Fruit fly (Drosophila melanogaster) whole organism, prepupa: Measurements from ENCODE around the gene Cpr23B.

Experiments
- Blimp-1 ChIP-seq: fragments of 200-800 bp; sonication (Bioruptor generic); optimal IDR thresholded peaks from 3 replicates; lab custom pipeline; 2017; ENCODE audit warnings: missing biosample characterization, missing genetic modification characterization, mild to moderate bottlenecking, moderate library complexity, missing genetic modification reagents
- CG10631 ChIP-seq: fragments of 200-800 bp; sonication (Bioruptor generic); optimal IDR thresholded peaks from 2 replicates; lab custom pipeline; 2016; ENCODE audit warnings: missing biosample characterization, missing genetic modification characterization
- CG11294 ChIP-seq: fragments of 200-800 bp; sonication (Bioruptor generic); IDR thresholded peaks from 2 replicates; pipeline ENCODE4 v1.3.6; 2022; ENCODE audit warnings: missing biosample characterization, missing genetic modification characterization
- CG11762 ChIP-seq: fragments of 200-800 bp; sonication (Bioruptor generic); optimal IDR thresholded peaks from 3 replicates; lab custom pipeline; 2016; ENCODE audit warnings: missing biosample characterization, missing genetic modification characterization; ENCODE audit not compliant: insufficient read depth
- CG11902 ChIP-seq: fragments of 200-800 bp; sonication (Bioruptor generic); optimal IDR thresholded peaks from 3 replicates; lab custom pipeline; 2016; ENCODE audit warnings: missing biosample characterization, missing genetic modification characterization
- CG15336 ChIP-seq: fragments of 200-800 bp; sonication (Bioruptor generic); IDR thresholded peaks from 2 replicates; pipeline ENCODE4 v1.3.6; 2022; ENCODE audit warnings: missing biosample characterization, missing genetic modification characterization
- CG1621 ChIP-seq: fragments of 200-800 bp; sonication (Bioruptor generic); optimal IDR thresholded peaks from 3 replicates; lab custom pipeline; 2018; ENCODE audit warnings: missing biosample characterization, mild to moderate bottlenecking, missing genetic modification characterization
- CG3032 ChIP-seq: fragments of 200-800 bp; optimal IDR thresholded peaks from 2 replicates; lab custom pipeline; 2019; ENCODE audit warnings: missing biosample characterization, mild to moderate bottlenecking, missing genetic modification characterization, moderate library complexity
- CG31627 ChIP-seq: fragments of 200-800 bp; sonication (Bioruptor generic); optimal IDR thresholded peaks from 3 replicates; lab custom pipeline; 2016; ENCODE audit warnings: missing biosample characterization, missing genetic modification characterization
- CG32006 ChIP-seq: fragments of 200-800 bp; sonication (Bioruptor generic); optimal IDR thresholded peaks from 3 replicates; lab custom pipeline; 2017; ENCODE audit warnings: missing biosample characterization, mild to moderate bottlenecking, missing genetic modification characterization
- CG34406 ChIP-seq: fragments of 200-800 bp; sonication (Bioruptor generic); optimal IDR thresholded peaks from 3 replicates; lab custom pipeline; 2016; ENCODE audit warnings: missing biosample characterization, missing genetic modification characterization
- CG4318 ChIP-seq: fragments of 200-800 bp; sonication (Bioruptor generic); optimal IDR thresholded peaks from 3 replicates; lab custom pipeline; 2017; ENCODE audit warnings: missing biosample characterization, mild to moderate bottlenecking, missing genetic modification characterization
- CG6163 ChIP-seq: fragments of 200-800 bp; sonication (Bioruptor generic); IDR thresholded peaks from 3 replicates; pipeline ENCODE4 v1.3.6; 2022; ENCODE audit warnings: missing biosample characterization, missing genetic modification characterization
- CG6276 ChIP-seq: fragments of 200-800 bp; sonication (Bioruptor generic); optimal IDR thresholded peaks from 2 replicates; lab custom pipeline; 2017; ENCODE audit warnings: missing biosample characterization, mild to moderate bottlenecking, missing genetic modification characterization
- CG6792 ChIP-seq: fragments of 200-800 bp; sonication (Bioruptor generic); optimal IDR thresholded peaks from 3 replicates; lab custom pipeline; 2016; ENCODE audit warnings: missing biosample characterization, missing genetic modification characterization
- CG6808 ChIP-seq: fragments of 200-800 bp; sonication (Bioruptor generic); optimal IDR thresholded peaks from 3 replicates; lab custom pipeline; 2017; ENCODE audit warnings: missing biosample characterization, missing genetic modification characterization, mild to moderate bottlenecking, moderate library complexity, missing genetic modification reagents
- CG6854 ChIP-seq: fragments of 200-800 bp; sonication (Bioruptor generic); optimal IDR thresholded peaks from 2 replicates; lab custom pipeline; 2017; ENCODE audit warnings: missing biosample characterization, mild to moderate bottlenecking, missing genetic modification characterization
- CG7368 ChIP-seq: fragments of 200-800 bp; sonication (Bioruptor generic); optimal IDR thresholded peaks from 3 replicates; lab custom pipeline; 2016; ENCODE audit warnings: missing biosample characterization, missing genetic modification characterization
- CG8119 ChIP-seq: fragments of 200-800 bp; sonication (Bioruptor generic); IDR thresholded peaks from 3 replicates; pipeline ENCODE4 v1.3.6; 2022; ENCODE audit warnings: missing biosample characterization, missing genetic modification characterization
- CG8319 ChIP-seq: fragments of 200-800 bp; sonication (Bioruptor generic); optimal IDR thresholded peaks from 3 replicates; lab custom pipeline; 2016; ENCODE audit warnings: missing biosample characterization, missing genetic modification characterization
- CG8632 ChIP-seq: fragments of 200-800 bp; sonication (Bioruptor generic); optimal IDR thresholded peaks from 3 replicates; lab custom pipeline; 2016; ENCODE audit warnings: missing biosample characterization, missing genetic modification characterization
- CG9139 ChIP-seq: fragments of 200-800 bp; sonication (Bioruptor generic); optimal IDR thresholded peaks from 3 replicates; lab custom pipeline; 2017; ENCODE audit warnings: missing biosample characterization, mild to moderate bottlenecking, missing genetic modification characterization
- Eip75B ChIP-seq: fragments of 200-800 bp; sonication (Bioruptor generic); optimal IDR thresholded peaks from 3 replicates; lab custom pipeline; 2016; ENCODE audit warnings: missing biosample characterization, missing genetic modification characterization
- Eip78C ChIP-seq: fragments of 200-800 bp; sonication (Bioruptor generic); peaks from one replicate; lab custom pipeline; 2016; ENCODE audit warnings: missing biosample characterization, missing genetic modification characterization
- Eip93F ChIP-seq: fragments of 200-800 bp; sonication (Bioruptor generic); optimal IDR thresholded peaks from 2 replicates; lab custom pipeline; 2016; ENCODE audit warnings: missing biosample characterization, mild to moderate bottlenecking, missing genetic modification characterization
- Ets21C ChIP-seq: fragments of 200-800 bp; sonication (Bioruptor generic); optimal IDR thresholded peaks from 3 replicates; lab custom pipeline; 2016; ENCODE audit warnings: missing biosample characterization, missing genetic modification characterization
- Ets96B ChIP-seq: fragments of 200-800 bp; optimal IDR thresholded peaks from 2 replicates; lab custom pipeline; 2019; ENCODE audit warnings: missing biosample characterization, mild to moderate bottlenecking, missing genetic modification characterization, moderate library complexity
- Gug ChIP-seq: fragments of 200-800 bp; sonication (Bioruptor generic); IDR thresholded peaks from 2 replicates; pipeline ENCODE4 v1.3.6; 2022; ENCODE audit warnings: missing biosample characterization, missing genetic modification characterization
- Hr38 ChIP-seq: sonication (Bioruptor generic); optimal IDR thresholded peaks from 2 replicates; lab custom pipeline; 2016; ENCODE audit warnings: missing biosample characterization, missing genetic modification characterization
- Hr39 ChIP-seq: fragments of 200-800 bp; sonication (Bioruptor generic); optimal IDR thresholded peaks from 2 replicates; lab custom pipeline; 2016; ENCODE audit warnings: missing biosample characterization, missing genetic modification characterization
- Lpt ChIP-seq: fragments of 200-800 bp; sonication (Bioruptor generic); optimal IDR thresholded peaks from 3 replicates; lab custom pipeline; 2016; ENCODE audit warnings: missing biosample characterization, missing genetic modification characterization
- Met ChIP-seq: fragments of 200-800 bp; sonication (Bioruptor generic); optimal IDR thresholded peaks from 3 replicates; lab custom pipeline; 2016; ENCODE audit warnings: missing biosample characterization, missing genetic modification characterization
- OdsH ChIP-seq: fragments of 200-800 bp; sonication (Bioruptor generic); optimal IDR thresholded peaks from 3 replicates; lab custom pipeline; 2016; ENCODE audit warnings: missing biosample characterization, missing genetic modification characterization
- Sox102F ChIP-seq: fragments of 200-800 bp; sonication (Bioruptor generic); optimal IDR thresholded peaks from 2 replicates; lab custom pipeline; 2016; ENCODE audit warnings: missing biosample characterization, mild to moderate bottlenecking, missing genetic modification characterization
- Sox14 ChIP-seq: fragments of 200-800 bp; sonication (Bioruptor generic); optimal IDR thresholded peaks from 3 replicates; lab custom pipeline; 2016; ENCODE audit warnings: missing biosample characterization, missing genetic modification characterization
- Sox15 ChIP-seq: fragments of 200-800 bp; sonication (Bioruptor generic); optimal IDR thresholded peaks from 3 replicates; lab custom pipeline; 2016; ENCODE audit warnings: missing biosample characterization, missing genetic modification characterization
- cyc ChIP-seq: fragments of 200-800 bp; sonication (Bioruptor generic); optimal IDR thresholded peaks from 3 replicates; lab custom pipeline; 2016; ENCODE audit warnings: missing biosample characterization, missing genetic modification characterization
- dac ChIP-seq: fragments of 200-800 bp; sonication (Bioruptor generic); optimal IDR thresholded peaks from 2 replicates; lab custom pipeline; 2017; ENCODE audit warnings: missing biosample characterization, mild to moderate bottlenecking, missing genetic modification characterization
- dsx ChIP-seq: fragments of 200-800 bp; optimal IDR thresholded peaks from 3 replicates; lab custom pipeline; 2019; ENCODE audit warnings: missing biosample characterization, mild to moderate bottlenecking, missing genetic modification characterization, moderate library complexity; ENCODE audit not compliant: poor library complexity, severe bottlenecking
- eg ChIP-seq: fragments of 200-800 bp; sonication (Bioruptor generic); IDR thresholded peaks from 3 replicates; pipeline ENCODE4 v1.3.6; 2022; ENCODE audit warnings: missing biosample characterization, missing genetic modification characterization
- esn ChIP-seq: fragments of 200-800 bp; sonication (Bioruptor generic); optimal IDR thresholded peaks from 2 replicates; lab custom pipeline; 2016; ENCODE audit warnings: missing biosample characterization, mild to moderate bottlenecking, missing genetic modification characterization, moderate library complexity
- fd59A ChIP-seq: fragments of 200-800 bp; sonication (Bioruptor generic); optimal IDR thresholded peaks from 2 replicates; lab custom pipeline; 2017; ENCODE audit warnings: missing biosample characterization, mild to moderate bottlenecking, missing genetic modification characterization, missing genetic modification reagents
- fkh ChIP-seq: fragments of 200-800 bp; sonication (Bioruptor generic); optimal IDR thresholded peaks from 3 replicates; lab custom pipeline; 2017; ENCODE audit warnings: missing biosample characterization, mild to moderate bottlenecking, missing genetic modification characterization, moderate library complexity
- lz ChIP-seq: fragments of 200-800 bp; sonication (Bioruptor generic); optimal IDR thresholded peaks from 3 replicates; lab custom pipeline; 2016; ENCODE audit warnings: missing biosample characterization, missing genetic modification characterization
- net ChIP-seq: fragments of 200-800 bp; sonication (Bioruptor generic); optimal IDR thresholded peaks from 3 replicates; lab custom pipeline; 2016; ENCODE audit warnings: missing biosample characterization, missing genetic modification characterization
- pdm3 ChIP-seq: fragments of 200-800 bp; sonication (Bioruptor generic); optimal IDR thresholded peaks from 3 replicates; lab custom pipeline; 2016; ENCODE audit warnings: missing biosample characterization, missing genetic modification characterization
- salr ChIP-seq, 2 experiments: fragments of 200-800 bp; sonication (Bioruptor generic); optimal IDR thresholded peaks; 3 replicates each; lab custom pipeline; 2016 to 2018; ENCODE audit warnings: missing biosample characterization in 2 of 2, missing genetic modification characterization in 2 of 2, mild to moderate bottlenecking in 1 of 2
- spab ChIP-seq: fragments of 200-800 bp; sonication (Bioruptor generic); optimal IDR thresholded peaks from 2 replicates; lab custom pipeline; 2017; ENCODE audit warnings: missing biosample characterization, mild to moderate bottlenecking, missing genetic modification characterization, missing genetic modification reagents
- ss ChIP-seq, 2 experiments: fragments of 200-800 bp; sonication (Bioruptor generic); optimal IDR thresholded peaks; 2 replicates in 1 of 2; 3 replicates in 1 of 2; lab custom pipeline; 2017 to 2018; ENCODE audit warnings: mild to moderate bottlenecking in 2 of 2, missing biosample characterization in 2 of 2, missing genetic modification characterization in 2 of 2, moderate library complexity in 1 of 2
- svp ChIP-seq: fragments of 200-800 bp; sonication (Bioruptor generic); peaks from one replicate; lab custom pipeline; 2016; ENCODE audit warnings: missing biosample characterization, missing genetic modification characterization
- topi ChIP-seq: fragments of 200-800 bp; sonication (Bioruptor generic); optimal IDR thresholded peaks from 3 replicates; lab custom pipeline; 2016; ENCODE audit warnings: missing biosample characterization, missing genetic modification characterization
- vri ChIP-seq: fragments of 200-800 bp; sonication (Bioruptor generic); optimal IDR thresholded peaks from 3 replicates; lab custom pipeline; 2016; ENCODE audit warnings: missing biosample characterization, mild to moderate bottlenecking, missing genetic modification characterization

The Cpr23B gene

dm6 chr2L:2830341-2830800 lies 7.8 kb upstream of the Cpr23B start:
- TF ChIP-seq CG6854 (GFP tag; lab: Kevin White, UChicago) (peak; percentile 84), eg (peak; percentile 81), Ets21C (GFP tag; lab: Kevin White, UChicago) (peak; percentile 71), Hr38 (GFP tag; lab: Kevin White, UChicago) (no peak), CG8319 (GFP tag; lab: Kevin White, UChicago) (peak; percentile 81), spab (GFP tag; lab: Kevin White, UChicago) (peak; percentile 97), lz (GFP tag; lab: Kevin White, UChicago) (peak; percentile 92), svp (GFP tag; lab: Kevin White, UChicago) (peak; percentile 93), pdm3 (GFP tag; lab: Kevin White, UChicago) (peak; percentile 89), CG11762 (GFP tag; lab: Kevin White, UChicago) (peak; percentile 92), ss (GFP tag; optimal IDR thresholded peaks at IDR 0.05; lab: Kevin White, UChicago) (peak; percentile 95 to 96), Hr39 (peak; percentile 85), esn (peak; percentile 96), CG8632 (GFP tag; lab: Kevin White, UChicago) (peak; percentile 93), CG3032 (tag; lab: Kevin White, UChicago) (peak; percentile 95), CG1621 (tag; lab: Kevin White, UChicago) (peak; percentile 53), CG6276 (GFP tag; lab: Kevin White, UChicago) (peak; percentile 96), CG6792 (GFP tag; lab: Kevin White, UChicago) (peak; percentile 93), CG31627 (peak; percentile 85), cyc (GFP tag; lab: Kevin White, UChicago) (peak; percentile 83), OdsH (GFP tag; lab: Kevin White, UChicago) (peak; percentile 95), Ets96B (tag; lab: Kevin White, UChicago) (peak; percentile 91), Sox15 (GFP tag; lab: Kevin White, UChicago) (peak; percentile 88), CG32006 (peak; percentile 98), Eip93F (GFP tag; lab: Kevin White, UChicago) (peak; percentile 84), dsx (GFP tag; lab: Kevin White, UChicago) (peak; percentile 89), topi (peak; percentile 91), CG4318 (GFP tag; lab: Kevin White, UChicago) (peak; percentile 95), Eip75B (GFP tag; lab: Kevin White, UChicago) (peak; percentile 91), CG34406 (GFP tag; lab: Kevin White, UChicago) (peak; percentile 93), fd59A (GFP tag; lab: Kevin White, UChicago) (peak; percentile 97), Sox102F (GFP tag; lab: Kevin White, UChicago) (peak; percentile 90), Met (peak; percentile 91), Eip78C (peak; percentile 99), Blimp-1 (peak; percentile 71), CG9139 (GFP tag; lab: Kevin White, UChicago) (peak; percentile 87), vri (GFP tag; lab: Kevin White, UChicago) (peak; percentile 78), CG11902 (peak; percentile 82), CG15336 (GFP tag; lab: Robert Waterston, UW) (peak; percentile 90), Lpt (GFP tag; lab: Kevin White, UChicago) (peak; percentile 90), Gug (GFP tag; lab: Robert Waterston, UW) (peak; percentile 82), CG8119 (peak; percentile 94), Sox14 (GFP tag; lab: Kevin White, UChicago) (peak; percentile 91), fkh (GFP tag; lab: Kevin White, UChicago) (peak; percentile 38), CG10631 (peak; percentile 94), salr (GFP tag; optimal IDR thresholded peaks at IDR 0.05; lab: Kevin White, UChicago) (peak; percentile 67 to 98), dac (GFP tag; lab: Kevin White, UChicago) (peak; percentile 90), CG7368 (GFP tag; lab: Kevin White, UChicago) (peak; percentile 75), CG11294 (GFP tag; lab: Robert Waterston, UW) (peak; percentile 65; the same call in 1 of the 2 replicates), CG6163 (GFP tag; lab: Robert Waterston, UW) (peak; percentile 81), net (GFP tag; lab: Kevin White, UChicago) (peak; percentile 94), CG6808 (GFP tag; lab: Kevin White, UChicago) (peak; percentile 97)
